Worm (Caenorhabditis elegans) whole organism, L1 larva: ENCODE data around the gene srt-73.

ENCODE experiments used
- aly-2 ChIP-seq: fragments of 150-350 bp; optimal IDR thresholded peaks from 2 replicates; lab custom pipeline; 2014; ENCODE audit warnings: missing biosample characterization, missing genetic modification characterization
- ceh-82 ChIP-seq, 3 experiments: fragments of 150-350 bp in 1 of 3; sonication (generic microtip) in 2 of 3; optimal IDR thresholded peaks; 2 replicates each; lab custom pipeline; 2014 to 2017; ENCODE audit warnings: missing biosample characterization in 3 of 3, missing genetic modification characterization in 3 of 3
- ets-5 ChIP-seq: fragments of 200-800 bp; sonication (Bioruptor generic); IDR thresholded peaks from 2 replicates; pipeline ENCODE4 v1.3.6; 2022; ENCODE audit warnings: missing genetic modification characterization, missing compliant biosample characterization
- nhr-28 ChIP-seq: fragments of 150-350 bp; optimal IDR thresholded peaks from 2 replicates; lab custom pipeline; 2014; ENCODE audit warnings: missing biosample characterization, missing genetic modification characterization
- nhr-77 ChIP-seq: fragments of 150-350 bp; optimal IDR thresholded peaks from 2 replicates; lab custom pipeline; 2014; ENCODE audit warnings: missing biosample characterization, missing genetic modification characterization
- nhr-90 ChIP-seq: sonication (generic microtip); optimal IDR thresholded peaks from 2 replicates; lab custom pipeline; 2016; ENCODE audit warnings: mild to moderate bottlenecking, missing genetic modification characterization, missing compliant biosample characterization; ENCODE audit not compliant: poor library complexity
- unc-30 ChIP-seq: sonication (generic microtip); optimal IDR thresholded peaks from 2 replicates; lab custom pipeline; 2017; ENCODE audit warnings: missing biosample characterization, missing genetic modification characterization

ce11 chrIV:7846386-7846785, 32.7 kb upstream of the srt-73 start, which contains the start of gene C06A6.2:
- TF ChIP-seq nhr-90 (tag; lab: Kevin White, UChicago) (no peak), ets-5 (GFP tag; lab: Robert Waterston, UW) (no peak), nhr-77 (tag; lab: Kevin White, UChicago) (no peak), ceh-82 (tag; optimal IDR thresholded peaks at IDR 0.05; lab: Kevin White, UChicago) (no peak), unc-30 (no peak), aly-2 (no peak), nhr-28 (no peak)
